Worm (Caenorhabditis elegans) whole organism, young adult: ENCODE data around the gene atat-2.

Source experiments
- F39B2.1 ChIP-seq: fragments of 200-800 bp; sonication (Bioruptor generic); IDR thresholded peaks from 2 replicates; pipeline ENCODE4 v1.3.6; 2022; ENCODE audit warnings: missing genetic modification reagents, missing genetic modification characterization, missing compliant biosample characterization
- F49E8.2 ChIP-seq: sonication (generic microtip); optimal IDR thresholded peaks from 3 replicates; lab custom pipeline; 2017; ENCODE audit warnings: missing genetic modification characterization, mild to moderate bottlenecking, missing compliant biosample characterization, antibody characterized with exemption, moderate library complexity; ENCODE audit not compliant: insufficient read depth
- Y67H2A.10 ChIP-seq: fragments of 200-800 bp; sonication (Bioruptor generic); conservative IDR thresholded peaks from 2 replicates; pipeline ENCODE4 v1.3.6; 2022; ENCODE audit warnings: missing genetic modification reagents, missing genetic modification characterization, missing compliant biosample characterization
- ama-1 ChIP-seq, 3 experiments: fragments of 150-350 bp in 1 of 3; sonication (generic microtip) in 2 of 3; optimal IDR thresholded peaks; 2 replicates each; lab custom pipeline; 2014 to 2018; ENCODE audit warnings: missing biosample characterization in 2 of 3, missing genetic modification characterization in 2 of 3, missing genetic modification reagents in 2 of 3
- nhr-90 ChIP-seq: sonication (generic microtip); optimal IDR thresholded peaks from 2 replicates; lab custom pipeline; 2016; ENCODE audit warnings: missing genotype, mild to moderate bottlenecking, missing genetic modification characterization, missing compliant biosample characterization
- ztf-6 ChIP-seq: fragments of 200-800 bp; sonication (Bioruptor generic); IDR thresholded peaks from 2 replicates; pipeline ENCODE4 v1.3.6; 2022; ENCODE audit warnings: missing genetic modification reagents, missing genetic modification characterization, missing compliant biosample characterization

DNA sequence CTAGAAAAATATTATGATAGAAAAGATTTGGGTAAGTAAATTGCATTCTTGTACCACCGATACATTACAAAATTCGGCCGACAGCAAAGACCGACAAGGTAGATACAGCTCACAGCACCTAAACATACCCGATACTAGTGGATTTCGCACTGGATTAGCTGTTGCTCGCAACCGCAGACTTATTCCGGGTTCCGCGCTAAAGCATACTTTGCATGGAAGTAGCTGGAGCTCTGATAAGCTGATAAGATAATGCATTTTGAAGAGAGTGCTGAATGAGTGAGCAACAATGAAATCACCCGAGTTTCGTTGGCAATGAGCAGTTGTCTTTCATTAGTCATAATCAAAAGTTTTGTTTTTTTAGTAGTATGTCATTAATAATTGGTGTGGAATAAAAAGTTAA lies 1.6 kb downstream of the atat-2 start:
- no peak for TF ChIP-seq nhr-90
- no peak for TF ChIP-seq F39B2.1
- TF ChIP-seq F49E8.2, result no peak
- TF ChIP-seq Y67H2A.10, result no peak
- no peak for TF ChIP-seq ztf-6 (GFP tag; lab: Robert Waterston, UW)
- TF ChIP-seq ama-1 (optimal IDR thresholded peaks at IDR 0.05; lab: Kevin White, UChicago), result no peak
- no peak for TF ChIP-seq ama-1 (GFP tag; optimal IDR thresholded peaks at IDR 0.05; lab: Kevin White, UChicago)
